Fruit fly (Drosophila melanogaster): ENCODE measurements around the gene CG2182.

Gene CG2182

dm6 chr3R:5620387-5620956 is 39.2 kb downstream of the CG2182 start (continued):
- TF ChIP-seq Sox15 (GFP tag; optimal IDR thresholded peaks at IDR 0.05) (peak; percentile 54), CG7368 (GFP tag; optimal IDR thresholded peaks at IDR 0.05) (peak; percentile 36), lz (GFP tag; optimal IDR thresholded peaks at IDR 0.05) (peak; percentile 51), CG16779 (tag; optimal IDR thresholded peaks at IDR 0.05) (peak; percentile 16), Hr39 (GFP tag; optimal IDR thresholded peaks at IDR 0.05) (peak; percentile 61), Hr4 (GFP tag; optimal IDR thresholded peaks at IDR 0.05) (peak; percentile 67), fd85E (GFP tag; optimal IDR thresholded peaks at IDR 0.05) (peak; percentile 15), CG6854 (GFP tag; optimal IDR thresholded peaks at IDR 0.05) (no peak), OdsH (GFP tag; optimal IDR thresholded peaks at IDR 0.05) (peak; percentile 58), achi (GFP tag; optimal IDR thresholded peaks at IDR 0.05) (peak; percentile 54), CG6792 (GFP tag; optimal IDR thresholded peaks at IDR 0.05) (peak; percentile 55), topi (GFP tag; optimal IDR thresholded peaks at IDR 0.05) (peak; percentile 71), CG8119 (GFP tag; IDR thresholded peaks at IDR 0.05) (peak; percentile 60; the same call in 1 of the 3 replicates), Smox (GFP tag; optimal IDR thresholded peaks at IDR 0.05) (peak; percentile 66), dac (GFP tag; optimal IDR thresholded peaks at IDR 0.05) (peak; percentile 55), CG11762 (GFP tag; optimal IDR thresholded peaks at IDR 0.05; ENCODE audit: insufficient read depth) (peak; percentile 14), esn (GFP tag; optimal IDR thresholded peaks at IDR 0.05) (peak; percentile 82), CG6808 (GFP tag; optimal IDR thresholded peaks at IDR 0.05) (peak; percentile 69), Eip78C (GFP tag) (peak; percentile 92), Blimp-1 (GFP tag; optimal IDR thresholded peaks at IDR 0.05) (peak; percentile 5), CG8319 (GFP tag; optimal IDR thresholded peaks at IDR 0.05) (peak; percentile 59), Met (GFP tag; optimal IDR thresholded peaks at IDR 0.05) (peak; percentile 69), dsx (GFP tag; optimal IDR thresholded peaks at IDR 0.05; ENCODE audit: poor library complexity, severe bottlenecking) (no peak), svp (GFP tag) (peak; percentile 90), net (GFP tag; optimal IDR thresholded peaks at IDR 0.05) (peak; percentile 73), fkh (GFP tag; optimal IDR thresholded peaks at IDR 0.05) (peak; percentile 81), Hr38 (GFP tag; optimal IDR thresholded peaks at IDR 0.05) (no peak), CG6163 (GFP tag; IDR thresholded peaks at IDR 0.05) (peak; percentile 76), CG32006 (GFP tag; optimal IDR thresholded peaks at IDR 0.05) (peak; percentile 86), Ets96B (tag; optimal IDR thresholded peaks at IDR 0.05) (peak; percentile 55), acj6 (GFP tag; optimal IDR thresholded peaks at IDR 0.05) (peak; percentile 67), CG15336 (GFP tag; IDR thresholded peaks at IDR 0.05) (no peak), spab (GFP tag; optimal IDR thresholded peaks at IDR 0.05) (peak; percentile 48)

DNA sequence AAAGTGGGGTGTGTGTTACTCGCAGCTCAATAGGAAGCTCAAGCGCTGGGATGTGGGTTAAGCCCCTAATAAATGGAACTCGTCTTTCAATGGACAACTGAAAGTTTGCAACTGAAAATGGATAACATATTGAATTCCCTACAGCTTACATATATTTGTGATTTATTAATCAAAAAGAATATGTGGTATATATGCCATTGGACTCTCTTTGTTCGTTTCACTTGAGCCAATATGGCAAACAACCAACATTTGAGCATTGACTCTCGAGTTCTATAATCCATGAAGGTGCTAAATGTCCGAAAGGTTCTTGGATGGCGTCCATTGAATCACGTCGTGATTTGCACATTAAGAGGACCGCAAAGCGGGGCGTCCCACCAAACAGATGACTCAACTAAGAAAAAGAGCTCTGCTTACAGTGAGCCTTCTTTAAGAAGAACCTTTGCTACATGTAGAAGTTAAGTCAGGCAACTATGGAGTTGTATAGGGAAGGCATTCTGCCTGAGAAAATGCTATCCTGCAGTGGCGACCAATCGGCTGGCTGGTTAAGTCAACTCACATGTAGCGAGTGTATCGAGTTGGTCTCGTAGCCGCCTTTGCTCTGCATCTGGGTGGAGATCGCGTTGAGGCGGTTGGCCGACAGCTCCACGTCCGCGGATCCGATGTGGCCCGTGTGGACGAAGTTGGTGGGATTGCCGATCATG is 41.6 kb downstream of the CG2182 start:
- TF ChIP-seq CG32006 (GFP tag; optimal IDR thresholded peaks at IDR 0.05) (peak; percentile 68), Sox102F (GFP tag; optimal IDR thresholded peaks at IDR 0.05) (no peak), achi (GFP tag; optimal IDR thresholded peaks at IDR 0.05) (peak; percentile 18), cyc (GFP tag; optimal IDR thresholded peaks at IDR 0.05) (peak; percentile 45), spab (GFP tag; optimal IDR thresholded peaks at IDR 0.05) (no peak), Eip75B (GFP tag; optimal IDR thresholded peaks at IDR 0.05) (peak; percentile 52), Blimp-1 (GFP tag; optimal IDR thresholded peaks at IDR 0.05) (no peak), CG1621 (tag; optimal IDR thresholded peaks at IDR 0.05) (peak; percentile 19), CG10669 (GFP tag; optimal IDR thresholded peaks at IDR 0.05) (peak; percentile 25), CG6854 (GFP tag; optimal IDR thresholded peaks at IDR 0.05) (no peak), svp (GFP tag) (peak; percentile 66), Ets21C (GFP tag; optimal IDR thresholded peaks at IDR 0.05) (no peak), Hr39 (GFP tag; optimal IDR thresholded peaks at IDR 0.05) (peak; percentile 51), Sox14 (GFP tag; optimal IDR thresholded peaks at IDR 0.05) (peak; percentile 74), CG31627 (GFP tag; optimal IDR thresholded peaks at IDR 0.05) (peak; percentile 47), net (GFP tag; optimal IDR thresholded peaks at IDR 0.05) (peak; percentile 27), pdm3 (GFP tag; optimal IDR thresholded peaks at IDR 0.05) (peak; percentile 51), CG6792 (GFP tag; optimal IDR thresholded peaks at IDR 0.05) (peak; percentile 24), CG6163 (GFP tag; IDR thresholded peaks at IDR 0.05) (peak; percentile 72), ss (GFP tag; optimal IDR thresholded peaks at IDR 0.05) (no peak), Eip93F (GFP tag; optimal IDR thresholded peaks at IDR 0.05) (no peak), CG8119 (GFP tag; IDR thresholded peaks at IDR 0.05) (peak; percentile 59; the same call in 2 of the 3 replicates), Gug (GFP tag; IDR thresholded peaks at IDR 0.05) (no peak), CG11902 (GFP tag; optimal IDR thresholded peaks at IDR 0.05) (peak; percentile 34), Lpt (GFP tag; optimal IDR thresholded peaks at IDR 0.05) (peak; percentile 34), CG34406 (GFP tag; optimal IDR thresholded peaks at IDR 0.05) (peak; percentile 18), Ets96B (tag; optimal IDR thresholded peaks at IDR 0.05) (peak; percentile 32), Smox (GFP tag; optimal IDR thresholded peaks at IDR 0.05) (peak; percentile 8)

Measured in whole organism, prepupa.